Worm (Caenorhabditis elegans): ENCODE results near the gene spig-3.

ce11 chrV:14273019-14273418 is 26.4 kb downstream of the spig-3 start, which contains the start of gene F40G12.6:
- TF ChIP-seq flt-1 (GFP tag; IDR thresholded peaks at IDR 0.05) (no peak), med-1 (GFP tag; optimal IDR thresholded peaks at IDR 0.05; ENCODE audit: insufficient read depth) (no peak), ztf-29 (GFP tag; IDR thresholded peaks at IDR 0.05) (no peak), ref-1 (GFP tag; conservative IDR thresholded peaks at IDR 0.05) (no peak), tab-1 (GFP tag; IDR thresholded peaks at IDR 0.05) (no peak), klf-2 (GFP tag; conservative IDR thresholded peaks at IDR 0.05) (no peak)
